Worm (Caenorhabditis elegans): ENCODE measurements around the gene nono-1.

nono-1 gene

DNA sequence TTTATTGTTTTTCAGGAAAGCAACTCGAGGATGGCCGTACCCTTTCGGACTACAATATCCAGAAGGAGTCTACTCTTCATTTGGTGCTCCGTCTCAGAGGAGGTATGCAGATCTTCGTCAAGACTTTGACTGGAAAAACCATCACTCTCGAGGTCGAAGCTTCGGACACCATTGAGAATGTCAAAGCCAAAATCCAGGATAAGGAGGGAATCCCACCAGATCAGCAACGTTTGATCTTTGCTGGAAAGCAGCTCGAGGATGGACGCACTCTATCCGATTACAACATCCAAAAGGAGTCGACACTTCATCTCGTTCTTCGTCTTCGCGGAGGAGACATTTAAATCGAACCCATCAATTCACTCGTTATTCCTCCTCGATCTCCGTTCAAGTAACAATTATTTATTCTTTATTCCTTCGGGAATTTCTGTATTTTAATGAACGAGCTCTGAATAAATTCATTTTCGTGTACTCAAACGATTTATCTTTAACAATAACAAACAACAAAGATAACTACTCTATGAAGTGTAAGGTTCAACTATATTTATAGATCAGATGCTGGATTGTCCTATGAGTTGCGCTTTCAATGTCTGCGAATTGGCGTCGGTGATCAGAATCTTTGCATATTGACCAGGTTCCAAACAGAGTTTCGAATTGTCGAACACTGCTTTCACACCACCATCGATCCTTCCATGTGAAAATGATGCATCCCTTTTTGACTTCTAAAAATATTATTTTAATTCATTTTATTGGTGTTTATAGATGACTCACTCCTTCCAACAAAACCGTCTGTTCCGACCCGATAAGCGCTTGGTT, 14.5 kb downstream of the nono-1 start (continued):
- TF ChIP-seq C17E4.6 (GFP tag; IDR thresholded peaks at IDR 0.05) (0 out of 2 replicates have a peak, but pooled peaks have one; percentile 31), bed-1 (GFP tag; IDR thresholded peaks at IDR 0.05) (no peak), Y53G8AR.9 (GFP tag; conservative IDR thresholded peaks at IDR 0.05) (peak; percentile 90), ceh-91 (GFP tag; IDR thresholded peaks at IDR 0.05) (no peak), die-1 (tag; optimal IDR thresholded peaks at IDR 0.05) (peak; percentile 46), let-526 (GFP tag; IDR thresholded peaks at IDR 0.05) (no peak), nhr-80 (tag; optimal IDR thresholded peaks at IDR 0.05) (peak; percentile 17), attf-6 (GFP tag; IDR thresholded peaks at IDR 0.05) (peak; percentile 55; the same call in 1 of the 2 replicates), F57C9.4 (tag; optimal IDR thresholded peaks at IDR 0.05) (no peak), K12H6.12 (tag; optimal IDR thresholded peaks at IDR 0.05) (peak; percentile 22), egl-18 (GFP tag; IDR thresholded peaks at IDR 0.05) (no peak), ekl-4 (GFP tag; IDR thresholded peaks at IDR 0.05) (peak; percentile 81), madf-6 (GFP tag; IDR thresholded peaks at IDR 0.05) (peak; percentile 71), ceh-79 (tag; optimal IDR thresholded peaks at IDR 0.05) (no peak), tlf-1 (GFP tag; optimal IDR thresholded peaks at IDR 0.05) (peak; percentile 84), ets-4 (GFP tag; optimal IDR thresholded peaks at IDR 0.05) (peak; percentile 5), ceh-40 (GFP tag; IDR thresholded peaks at IDR 0.05) (no peak), B0261.1 (tag; optimal IDR thresholded peaks at IDR 0.05) (no peak), athp-1 (tag; optimal IDR thresholded peaks at IDR 0.05) (peak; percentile 82), F49E8.2 (tag; optimal IDR thresholded peaks at IDR 0.05; ENCODE audit: insufficient read depth) (peak; percentile 73), F57A8.1 (GFP tag; optimal IDR thresholded peaks at IDR 0.05) (no peak), ztf-22 (GFP tag; optimal IDR thresholded peaks at IDR 0.05) (no peak), akir-1 (GFP tag; optimal IDR thresholded peaks at IDR 0.05) (no peak), Y56A3A.18 (GFP tag; IDR thresholded peaks at IDR 0.05) (peak; percentile 81), T26A5.8 (tag; optimal IDR thresholded peaks at IDR 0.05) (peak; percentile 56), gei-17 (GFP tag; optimal IDR thresholded peaks at IDR 0.05) (peak; percentile 41), mes-4 (tag; optimal IDR thresholded peaks at IDR 0.05) (no peak), ZK185.1 (tag; optimal IDR thresholded peaks at IDR 0.05; ENCODE audit: poor library complexity, severe bottlenecking) (peak; percentile 75), xnd-1 (tag; optimal IDR thresholded peaks at IDR 0.05) (no peak), attf-3 (GFP tag; conservative IDR thresholded peaks at IDR 0.05) (peak; percentile 40; the same call in 1 of the 2 replicates), lsy-27 (tag; optimal IDR thresholded peaks at IDR 0.05; ENCODE audit: borderline replicate concordance, insufficient read depth) (no peak), ztf-18 (tag; optimal IDR thresholded peaks at IDR 0.05) (peak; percentile 11), sdz-38 (tag; optimal IDR thresholded peaks at IDR 0.05) (no peak), hlh-26 (GFP tag; conservative IDR thresholded peaks at IDR 0.05) (no peak), ceh-100 (GFP tag; IDR thresholded peaks at IDR 0.05) (no peak; the same call in 1 of the 2 replicates), nhr-120 (GFP tag; IDR thresholded peaks at IDR 0.05) (no peak; the same call in 1 of the 2 replicates), F22D6.2 (tag; optimal IDR thresholded peaks at IDR 0.05) (peak; percentile 47), mcd-1 (GFP tag; IDR thresholded peaks at IDR 0.05) (peak; percentile 56), B0336.3 (GFP tag; IDR thresholded peaks at IDR 0.05) (peak; percentile 93), ztf-25 (GFP tag; IDR thresholded peaks at IDR 0.05) (no peak), tbp1 (GFP tag; optimal IDR thresholded peaks at IDR 0.05) (peak; percentile 62), F55B11.4 (tag; optimal IDR thresholded peaks at IDR 0.05; ENCODE audit: borderline replicate concordance, insufficient read depth) (no peak), F37B4.10 (GFP tag; IDR thresholded peaks at IDR 0.05) (no peak), sea-2 (GFP tag; IDR thresholded peaks at IDR 0.05) (no peak), ama-1 (optimal IDR thresholded peaks at IDR 0.05) (peak; percentile 91), ama-1 (GFP tag; optimal IDR thresholded peaks at IDR 0.05) (peak; percentile 78 to 91), F39B2.1 (GFP tag; IDR thresholded peaks at IDR 0.05) (0 out of 2 replicates have a peak, but pooled peaks have one; percentile 4), B0019.2 (GFP tag; conservative IDR thresholded peaks at IDR 0.05) (no peak)
